Worm (Caenorhabditis elegans) whole organism, L4 larva: ENCODE data around the gene srd-42.

Experiments used
- F26F4.8 ChIP-seq: fragments of 200-800 bp; sonication (Bioruptor generic); conservative IDR thresholded peaks from 2 replicates; pipeline ENCODE4 v1.3.6; 2022; ENCODE audit warnings: missing genetic modification characterization, missing compliant biosample characterization
- T20F7.1 ChIP-seq: fragments of 200-800 bp; sonication (Bioruptor generic); optimal IDR thresholded peaks from 2 replicates; lab custom pipeline; 2018; ENCODE audit warnings: mild to moderate bottlenecking, missing genetic modification characterization, missing compliant biosample characterization
- Y48G9A.11 ChIP-seq: fragments of 200-800 bp; sonication (Bioruptor generic); IDR thresholded peaks from 2 replicates; pipeline ENCODE4 v1.3.6; 2022; ENCODE audit warnings: missing genetic modification reagents, missing genetic modification characterization, missing compliant biosample characterization
- ZK546.5 ChIP-seq, 2 experiments: sonication (generic microtip); optimal IDR thresholded peaks; 2 replicates each; lab custom pipeline; 2017; ENCODE audit warnings: missing biosample characterization in 2 of 2, missing genetic modification characterization in 2 of 2
- aha-1 ChIP-seq: fragments of 150-350 bp; peaks from one replicate; lab custom pipeline; 2014; ENCODE audit warnings: missing biosample characterization, missing genetic modification characterization
- aly-2 ChIP-seq: sonication (generic microtip); optimal IDR thresholded peaks from 2 replicates; lab custom pipeline; 2018; ENCODE audit warnings: missing biosample characterization, missing genetic modification characterization
- ama-1 ChIP-seq: fragments of 150-350 bp; optimal IDR thresholded peaks from 2 replicates; lab custom pipeline; 2014; ENCODE audit warnings: inconsistent platforms, mixed read lengths
- arid-1 ChIP-seq: fragments of 200-800 bp; sonication (Bioruptor generic); conservative IDR thresholded peaks from 2 replicates; pipeline ENCODE4 v1.3.6; 2022; ENCODE audit warnings: missing genetic modification reagents, missing genetic modification characterization, missing compliant biosample characterization
- ces-1 ChIP-seq: fragments of 150-350 bp; sonication (generic microtip); optimal IDR thresholded peaks from 4 replicates; lab custom pipeline; 2014; ENCODE audit warnings: missing biosample characterization, missing genetic modification reagents, missing genetic modification characterization
- cey-2 ChIP-seq: sonication (generic microtip); optimal IDR thresholded peaks from 3 replicates; lab custom pipeline; 2017; ENCODE audit warnings: missing genetic modification characterization, mild to moderate bottlenecking, missing compliant biosample characterization, antibody characterized with exemption, borderline replicate concordance; ENCODE audit not compliant: insufficient read depth
- daf-16 ChIP-seq, 3 experiments: sonication (generic microtip); optimal IDR thresholded peaks; 2 replicates each; lab custom pipeline; 2016 to 2017; ENCODE audit warnings: missing genetic modification characterization in 3 of 3, missing genetic modification reagents in 3 of 3, mild to moderate bottlenecking in 2 of 3, missing compliant biosample characterization in 2 of 3, missing biosample characterization in 1 of 3, moderate library complexity in 1 of 3
- dmd-6 ChIP-seq: fragments of 200-800 bp; sonication (Bioruptor generic); IDR thresholded peaks from 2 replicates; pipeline ENCODE4 v1.3.6; 2022; ENCODE audit warnings: missing genetic modification reagents, missing genetic modification characterization, missing compliant biosample characterization
- dpl-1 ChIP-seq: fragments of 150-350 bp; optimal IDR thresholded peaks from 2 replicates; lab custom pipeline; 2014; ENCODE audit warnings: missing biosample characterization, missing genetic modification reagents, missing genetic modification characterization
- fkh-10 ChIP-seq: fragments of 150-350 bp; optimal IDR thresholded peaks from 2 replicates; lab custom pipeline; 2014; ENCODE audit warnings: missing biosample characterization, missing genetic modification reagents, missing genetic modification characterization
- fos-1 ChIP-seq: fragments of 150-350 bp; optimal IDR thresholded peaks from 2 replicates; lab custom pipeline; 2014; ENCODE audit warnings: missing biosample characterization, missing genetic modification characterization
- gei-8 ChIP-seq: fragments of 200-800 bp; sonication (Bioruptor generic); optimal IDR thresholded peaks from 2 replicates; lab custom pipeline; 2018; ENCODE audit warnings: mild to moderate bottlenecking, missing genetic modification characterization, missing compliant biosample characterization
- hif-1 ChIP-seq, 2 experiments: sonication (generic microtip); optimal IDR thresholded peaks; 2 replicates each; lab custom pipeline; 2016 to 2017; ENCODE audit warnings: missing compliant biosample characterization in 2 of 2, missing genetic modification characterization in 2 of 2, missing genetic modification reagents in 2 of 2, missing genotype in 2 of 2, mild to moderate bottlenecking in 1 of 2
- hlh-30 ChIP-seq: sonication (generic microtip); optimal IDR thresholded peaks from 2 replicates; lab custom pipeline; 2017; ENCODE audit warnings: antibody characterized with exemption, mild to moderate bottlenecking, missing genetic modification characterization, missing compliant biosample characterization; ENCODE audit not compliant: insufficient read depth
- hmg-1.1 ChIP-seq: fragments of 200-800 bp; sonication (Bioruptor generic); IDR thresholded peaks from 2 replicates; pipeline ENCODE4 v1.3.6; 2022; ENCODE audit warnings: missing genetic modification reagents, missing genetic modification characterization, missing compliant biosample characterization
- jun-1 ChIP-seq: fragments of 150-350 bp; optimal IDR thresholded peaks from 2 replicates; lab custom pipeline; 2014; ENCODE audit warnings: missing biosample characterization, missing genetic modification reagents, missing genetic modification characterization
- lin-1 ChIP-seq: fragments of 200-800 bp; sonication (Bioruptor generic); IDR thresholded peaks from 2 replicates; pipeline ENCODE4 v1.3.6; 2022; ENCODE audit warnings: missing genetic modification reagents, missing genetic modification characterization, missing compliant biosample characterization
- lin-39 ChIP-seq: fragments of 150-350 bp; optimal IDR thresholded peaks from 2 replicates; lab custom pipeline; 2014; ENCODE audit warnings: missing biosample characterization, missing genetic modification reagents, missing genetic modification characterization
- mdl-1 ChIP-seq, 2 experiments: fragments of 150-350 bp in 1 of 2; sonication (generic microtip) in 1 of 2; optimal IDR thresholded peaks; 2 replicates each; lab custom pipeline; 2014 to 2017; ENCODE audit warnings: missing biosample characterization in 2 of 2, missing genetic modification characterization in 2 of 2
- mdt-29 ChIP-seq: fragments of 200-800 bp; sonication (Bioruptor generic); IDR thresholded peaks from 2 replicates; pipeline ENCODE4 v1.3.6; 2022; ENCODE audit warnings: missing genetic modification reagents, missing genetic modification characterization, missing compliant biosample characterization
- mep-1 ChIP-seq: fragments of 150-350 bp; sonication (generic microtip); optimal IDR thresholded peaks from 3 replicates; lab custom pipeline; 2014; ENCODE audit warnings: missing biosample characterization, missing genetic modification characterization
- mes-2 ChIP-seq: sonication (generic microtip); optimal IDR thresholded peaks from 2 replicates; lab custom pipeline; 2016; ENCODE audit warnings: missing genotype, mild to moderate bottlenecking, missing genetic modification characterization, missing compliant biosample characterization; ENCODE audit not compliant: poor library complexity, severe bottlenecking
- mxl-3 ChIP-seq: fragments of 200-800 bp; sonication (Bioruptor generic); optimal IDR thresholded peaks from 2 replicates; lab custom pipeline; 2018; ENCODE audit warnings: mild to moderate bottlenecking, missing genetic modification characterization, missing compliant biosample characterization
- nhr-10 ChIP-seq: fragments of 150-350 bp; optimal IDR thresholded peaks from 2 replicates; lab custom pipeline; 2014; ENCODE audit warnings: missing biosample characterization, missing genetic modification characterization
- nhr-102 ChIP-seq: sonication (generic microtip); optimal IDR thresholded peaks from 2 replicates; lab custom pipeline; 2016; ENCODE audit warnings: mild to moderate bottlenecking, missing genetic modification characterization, moderate library complexity, missing compliant biosample characterization
- nhr-25 ChIP-seq: sonication (generic microtip); optimal IDR thresholded peaks from 2 replicates; lab custom pipeline; 2017; ENCODE audit warnings: missing genetic modification characterization, mild to moderate bottlenecking, missing compliant biosample characterization, antibody characterized with exemption, moderate library complexity, borderline replicate concordance; ENCODE audit not compliant: insufficient read depth
- nhr-48 ChIP-seq: sonication (generic microtip); optimal IDR thresholded peaks from 2 replicates; lab custom pipeline; 2016; ENCODE audit warnings: mild to moderate bottlenecking, missing genetic modification characterization, missing compliant biosample characterization
- php-3 ChIP-seq: fragments of 200-800 bp; sonication (Bioruptor generic); IDR thresholded peaks from 2 replicates; pipeline ENCODE4 v1.3.6; 2022; ENCODE audit warnings: missing genetic modification reagents, missing genetic modification characterization, missing compliant biosample characterization
- snpc-1.2 ChIP-seq: fragments of 200-800 bp; sonication (Bioruptor generic); IDR thresholded peaks from 2 replicates; pipeline ENCODE4 v1.3.6; 2022; ENCODE audit warnings: missing genetic modification reagents, missing genetic modification characterization, missing compliant biosample characterization
- spr-1 ChIP-seq: sonication (generic microtip); optimal IDR thresholded peaks from 2 replicates; lab custom pipeline; 2016; ENCODE audit warnings: mild to moderate bottlenecking, missing genetic modification characterization, missing compliant biosample characterization
- unc-62 ChIP-seq, 3 experiments: fragments of 150-350 bp in 1 of 3; sonication (generic microtip); optimal IDR thresholded peaks in 2 of 3; peaks in 1 of 3; 1 replicate in 1 of 3; 2 replicates in 2 of 3; lab custom pipeline; 2014 to 2017; ENCODE audit warnings: missing biosample characterization in 3 of 3, missing genetic modification characterization in 3 of 3, missing genetic modification reagents in 3 of 3, missing genotype in 1 of 3
- zag-1 ChIP-seq: fragments of 150-350 bp; optimal IDR thresholded peaks from 2 replicates; lab custom pipeline; 2014; ENCODE audit warnings: missing biosample characterization, missing genetic modification characterization
- zfp-2 ChIP-seq: sonication (generic microtip); optimal IDR thresholded peaks from 2 replicates; lab custom pipeline; 2016; ENCODE audit warnings: mild to moderate bottlenecking, missing genetic modification characterization, missing compliant biosample characterization
- zfp-3 ChIP-seq: fragments of 200-800 bp; sonication (Bioruptor generic); conservative IDR thresholded peaks from 2 replicates; pipeline ENCODE4 v1.3.6; 2022; ENCODE audit warnings: missing genetic modification reagents, missing genetic modification characterization, missing compliant biosample characterization
- ztf-11 ChIP-seq: fragments of 150-350 bp; optimal IDR thresholded peaks from 2 replicates; lab custom pipeline; 2014; ENCODE audit warnings: missing biosample characterization, missing genetic modification characterization

Gene srd-42

ce11 chrX:13257577-13257976, 45.7 kb downstream of the srd-42 start, which contains the start of gene K08H2.10 (continued):
- TF ChIP-seq jun-1 (tag; lab: Kevin White, UChicago) (no peak), ztf-11 (tag; lab: Kevin White, UChicago) (no peak), cey-2 (tag; lab: Kevin White, UChicago) (no peak), nhr-25 (tag; lab: Kevin White, UChicago) (no peak), php-3 (GFP tag; lab: Robert Waterston, UW) (peak; percentile 100), mdt-29 (GFP tag; lab: Robert Waterston, UW) (no peak), ZK546.5 (tag; optimal IDR thresholded peaks at IDR 0.05; lab: Kevin White, UChicago) (no peak), lin-1 (GFP tag; lab: Robert Waterston, UW) (0 out of 2 replicates have a peak, but pooled peaks have one; percentile 31), nhr-10 (tag; lab: Kevin White, UChicago) (no peak), hif-1 (tag; optimal IDR thresholded peaks at IDR 0.05; lab: Kevin White, UChicago) (no peak), gei-8 (no peak), mep-1 (tag; lab: Kevin White, UChicago) (no peak), nhr-48 (tag; lab: Kevin White, UChicago) (peak; percentile 7), daf-16 (GFP tag; optimal IDR thresholded peaks at IDR 0.05; lab: Kevin White, UChicago) (peak in 1 of 2 experiments; percentile 28), daf-16 (tag; optimal IDR thresholded peaks at IDR 0.05; lab: Kevin White, UChicago) (peak; percentile 39), F26F4.8 (GFP tag; lab: Robert Waterston, UW) (no peak), dmd-6 (GFP tag; lab: Robert Waterston, UW) (peak; percentile 94), Y48G9A.11 (no peak), hmg-1.1 (GFP tag; lab: Robert Waterston, UW) (0 out of 2 replicates have a peak, but pooled peaks have one; percentile 16), spr-1 (tag; lab: Kevin White, UChicago) (no peak), unc-62 (GFP tag; optimal IDR thresholded peaks at IDR 0.05 in 1 of 2; lab: Kevin White, UChicago) (peak in 1 of 2 experiments; percentile 82), unc-62 (tag; optimal IDR thresholded peaks at IDR 0.05; lab: Kevin White, UChicago) (no peak), arid-1 (GFP tag; lab: Robert Waterston, UW) (no peak), fos-1 (tag; lab: Kevin White, UChicago) (no peak), nhr-102 (tag; lab: Kevin White, UChicago) (no peak), aly-2 (tag; lab: Kevin White, UChicago) (no peak), fkh-10 (GFP tag; lab: Kevin White, UChicago) (no peak), dpl-1 (no peak), zfp-3 (no peak), zfp-2 (tag; lab: Kevin White, UChicago) (no peak)

ce11 chrX:13251914-13252434, 51.3 kb downstream of the srd-42 start, which contains the start of gene nhr-32:
nhr-32 (plus strand) TSS chrX:13251964.
- TF ChIP-seq snpc-1.2: no peak
- peak; percentile 28 for TF ChIP-seq hlh-30 (tag; lab: Kevin White, UChicago)
- no peak for TF ChIP-seq ces-1 (GFP tag; lab: Kevin White, UChicago)
- TF ChIP-seq unc-62 (GFP tag; optimal IDR thresholded peaks at IDR 0.05 in 1 of 2; lab: Kevin White, UChicago): peak in 1 of 2 experiments; percentile 89
- no peak for TF ChIP-seq unc-62 (tag; optimal IDR thresholded peaks at IDR 0.05; lab: Kevin White, UChicago)
- no peak for TF ChIP-seq mep-1 (tag; lab: Kevin White, UChicago)
- TF ChIP-seq mxl-3 (GFP tag; lab: Kevin White, UChicago): peak; percentile 23
- TF ChIP-seq T20F7.1 (GFP tag; lab: Kevin White, UChicago): no peak
- no peak for TF ChIP-seq ama-1
- TF ChIP-seq aha-1 (tag; lab: Kevin White, UChicago): peak; percentile 58
- peak in 1 of 2 experiments; percentile 22 for TF ChIP-seq mdl-1 (tag; optimal IDR thresholded peaks at IDR 0.05; lab: Kevin White, UChicago)
- peak; percentile 19 for TF ChIP-seq mes-2
- no peak for TF ChIP-seq lin-39
- peak; percentile 24 for TF ChIP-seq dmd-6 (GFP tag; lab: Robert Waterston, UW)
- no peak for TF ChIP-seq zag-1 (tag; lab: Kevin White, UChicago)
